Worm (Caenorhabditis elegans): Measurements from ENCODE around the gene unc-116.
A peak's percentile ranks its signal among the peaks of the same experiment; 100 is the strongest.

The unc-116 gene

ce11 chrIII:8358213-8358672 lies 3.3 kb upstream of the unc-116 start, which contains the start of the genes R05D3.8 and rfp-1 (continued):
- TF ChIP-seq ceh-16 (tag; optimal IDR thresholded peaks at IDR 0.05) (peak; percentile 34), C34F6.9 (tag; optimal IDR thresholded peaks at IDR 0.05) (peak; percentile 89), nhr-23 (tag; optimal IDR thresholded peaks at IDR 0.05) (no peak), F13H6.1 (tag; optimal IDR thresholded peaks at IDR 0.05) (peak; percentile 44), zag-1 (tag; optimal IDR thresholded peaks at IDR 0.05) (peak; percentile 24), sem-4 (tag; optimal IDR thresholded peaks at IDR 0.05) (peak; percentile 43), mbf-1 (tag; optimal IDR thresholded peaks at IDR 0.05) (no peak), skn-1 (tag; optimal IDR thresholded peaks at IDR 0.05) (no peak), ama-1 (optimal IDR thresholded peaks at IDR 0.05) (peak; percentile 67), alr-1 (tag; optimal IDR thresholded peaks at IDR 0.05) (no peak), lin-13 (GFP tag; optimal IDR thresholded peaks at IDR 0.05) (peak; percentile 87), elt-3 (tag; optimal IDR thresholded peaks at IDR 0.05) (no peak), lsy-2 (tag; optimal IDR thresholded peaks at IDR 0.05) (peak; percentile 97 to 99), ceh-82 (tag; optimal IDR thresholded peaks at IDR 0.05) (no peak), nhr-6 (tag; optimal IDR thresholded peaks at IDR 0.05) (peak; percentile 34), unc-62 (GFP tag; optimal IDR thresholded peaks at IDR 0.05) (no peak), nhr-12 (tag; optimal IDR thresholded peaks at IDR 0.05) (no peak), unc-39 (tag; optimal IDR thresholded peaks at IDR 0.05) (no peak), mdl-1 (tag; optimal IDR thresholded peaks at IDR 0.05) (no peak), sma-9 (GFP tag; optimal IDR thresholded peaks at IDR 0.05) (peak; percentile 74), sma-9 (tag; optimal IDR thresholded peaks at IDR 0.05) (no peak)

DNA sequence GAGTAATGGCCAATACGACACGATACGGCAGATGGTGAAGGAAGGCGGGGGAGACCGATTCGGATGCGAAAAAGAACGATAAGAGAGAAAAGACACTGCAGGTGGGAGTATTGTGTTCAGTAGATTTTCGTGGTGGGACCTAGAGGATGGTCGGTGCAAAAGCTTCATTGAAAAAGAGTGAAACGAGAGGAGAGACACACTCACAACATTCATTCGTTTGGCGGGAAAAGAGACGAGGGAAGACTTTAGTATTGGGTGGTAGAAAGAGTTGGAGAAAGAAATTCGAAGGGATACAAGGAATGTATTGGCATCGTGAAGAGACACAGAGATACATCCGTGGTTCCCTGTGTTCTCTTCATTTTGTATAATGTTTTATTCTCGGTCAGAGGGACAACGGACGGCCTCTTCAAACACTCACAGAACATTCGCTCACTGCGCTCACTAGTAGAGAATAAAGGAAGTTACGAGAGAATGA lies 1.5 kb upstream of the unc-116 start:
- TF ChIP-seq snpc-4 (tag; optimal IDR thresholded peaks at IDR 0.05) (peak; percentile 70), nhr-77 (tag; optimal IDR thresholded peaks at IDR 0.05) (no peak), lin-11 (tag; optimal IDR thresholded peaks at IDR 0.05) (peak; percentile 28), lin-39 (tag; optimal IDR thresholded peaks at IDR 0.05) (no peak), mbf-1 (tag; optimal IDR thresholded peaks at IDR 0.05) (no peak), nhr-237 (tag; optimal IDR thresholded peaks at IDR 0.05) (no peak), lsy-2 (tag; optimal IDR thresholded peaks at IDR 0.05) (peak; percentile 70 to 91), sma-3 (GFP tag; optimal IDR thresholded peaks at IDR 0.05) (peak; percentile 66), unc-55 (GFP tag; optimal IDR thresholded peaks at IDR 0.05) (peak; percentile 91), nhr-10 (tag; optimal IDR thresholded peaks at IDR 0.05) (no peak), fos-1 (tag; optimal IDR thresholded peaks at IDR 0.05) (peak; percentile 62), ztf-1 (GFP tag; conservative IDR thresholded peaks at IDR 0.05) (no peak), nhr-23 (tag; optimal IDR thresholded peaks at IDR 0.05) (no peak), ceh-82 (tag; optimal IDR thresholded peaks at IDR 0.05) (no peak), crh-2 (tag; optimal IDR thresholded peaks at IDR 0.05) (peak; percentile 91), blmp-1 (tag; optimal IDR thresholded peaks at IDR 0.05; ENCODE audit: insufficient read depth) (peak; percentile 48), nhr-6 (tag; optimal IDR thresholded peaks at IDR 0.05) (peak; percentile 85), nhr-12 (tag; optimal IDR thresholded peaks at IDR 0.05) (no peak), sma-9 (GFP tag; optimal IDR thresholded peaks at IDR 0.05) (peak; percentile 75), sma-9 (tag; optimal IDR thresholded peaks at IDR 0.05) (no peak), nhr-129 (tag; optimal IDR thresholded peaks at IDR 0.05) (peak; percentile 92), unc-62 (GFP tag; optimal IDR thresholded peaks at IDR 0.05) (no peak), unc-39 (tag; optimal IDR thresholded peaks at IDR 0.05) (no peak), ama-1 (optimal IDR thresholded peaks at IDR 0.05) (no peak), nhr-25 (tag; optimal IDR thresholded peaks at IDR 0.05) (peak; percentile 67), Y55F3AM.14 (GFP tag; optimal IDR thresholded peaks at IDR 0.05) (no peak), R02D3.7 (tag; optimal IDR thresholded peaks at IDR 0.05) (no peak), dmd-4 (tag; optimal IDR thresholded peaks at IDR 0.05) (peak; percentile 25), alr-1 (tag; optimal IDR thresholded peaks at IDR 0.05) (no peak), lin-13 (GFP tag; optimal IDR thresholded peaks at IDR 0.05) (peak; percentile 71), ceh-16 (tag; optimal IDR thresholded peaks at IDR 0.05) (no peak), ztf-11 (tag; optimal IDR thresholded peaks at IDR 0.05) (no peak), mdl-1 (tag; optimal IDR thresholded peaks at IDR 0.05) (peak in 1 of 2 experiments; percentile 57), nhr-11 (tag; optimal IDR thresholded peaks at IDR 0.05) (no peak), elt-3 (tag; optimal IDR thresholded peaks at IDR 0.05) (no peak), nhr-21 (tag; optimal IDR thresholded peaks at IDR 0.05) (peak; percentile 56), elt-1 (tag; optimal IDR thresholded peaks at IDR 0.05) (no peak), gmeb-1 (tag; optimal IDR thresholded peaks at IDR 0.05) (peak; percentile 31), sem-4 (tag; optimal IDR thresholded peaks at IDR 0.05) (peak; percentile 91), ZK546.5 (tag; optimal IDR thresholded peaks at IDR 0.05) (no peak), skn-1 (tag; optimal IDR thresholded peaks at IDR 0.05) (peak; percentile 1), peb-1 (tag; optimal IDR thresholded peaks at IDR 0.05) (no peak), mab-5 (tag; optimal IDR thresholded peaks at IDR 0.05) (peak; percentile 44), ztf-4 (tag; optimal IDR thresholded peaks at IDR 0.05) (peak; percentile 75), egl-27 (tag; optimal IDR thresholded peaks at IDR 0.05) (no peak), zag-1 (tag; optimal IDR thresholded peaks at IDR 0.05) (peak; percentile 51), C34F6.9 (tag; optimal IDR thresholded peaks at IDR 0.05) (peak; percentile 94), F13H6.1 (tag; optimal IDR thresholded peaks at IDR 0.05) (peak; percentile 85), aly-2 (tag; optimal IDR thresholded peaks at IDR 0.05) (no peak)

Measured in whole organism, L2 larva.